Fruit fly (Drosophila melanogaster) whole organism: ENCODE data around the gene defl.

Experiments
- CG8478 ChIP-seq: fragments of >200 bp; optimal IDR thresholded peaks from 2 replicates; lab custom pipeline; 2018; ENCODE audit warnings: inconsistent platforms
- Dll ChIP-seq: fragments of >200 bp; optimal IDR thresholded peaks from 2 replicates; lab custom pipeline; 2017
- EcR ChIP-seq, 2 experiments: fragments of >200 bp; optimal IDR thresholded peaks; 2 replicates each; lab custom pipeline; 2017; ENCODE audit warnings: missing biosample characterization in 2 of 2, missing genetic modification characterization in 2 of 2, missing genetic modification reagents in 2 of 2
- pan ChIP-seq: fragments of >200 bp; optimal IDR thresholded peaks from 2 replicates; lab custom pipeline; 2017
- psq ChIP-seq: fragments of >200 bp; optimal IDR thresholded peaks from 2 replicates; lab custom pipeline; 2017
- usp ChIP-seq: fragments of >200 bp; optimal IDR thresholded peaks from 2 replicates; lab custom pipeline; 2017; ENCODE audit warnings: missing biosample characterization, missing genetic modification characterization, mixed read lengths

defl gene

dm6 chr3L:9723108-9723507 is at the start of gene defl, which contains the start of gene nbs:
Gene defl, plus strand, starts transcription at chr3L:9723423.
Gene nbs, minus strand, starts transcription at chr3L:9723194.
- TF ChIP-seq Dll (lab: Kevin White, UChicago) (no peak), psq (lab: Kevin White, UChicago) (no peak), usp (no peak), CG8478 (lab: Kevin White, UChicago) (no peak), EcR (GFP tag; optimal IDR thresholded peaks at IDR 0.05; lab: Kevin White, UChicago) (no peak), pan (no peak)

DNA sequence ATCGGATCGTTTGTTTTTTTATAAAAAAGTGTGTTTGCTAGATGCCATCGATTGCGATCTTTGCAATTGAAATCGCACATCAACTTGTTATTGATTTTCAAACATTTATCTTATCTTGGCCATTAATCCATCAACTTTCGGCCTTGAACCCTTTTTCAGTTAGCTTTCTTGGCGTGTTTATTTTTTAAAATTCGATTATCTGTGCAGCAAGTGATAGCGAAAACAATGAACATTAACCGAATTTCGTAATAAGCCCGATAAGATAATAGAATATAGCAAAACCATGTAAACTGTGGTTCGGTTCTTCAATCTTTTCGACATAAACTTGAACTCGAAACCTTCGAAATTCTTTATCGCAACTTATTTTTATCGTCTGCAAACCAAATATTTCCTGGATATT is 48.9 kb upstream of the defl start:
- TF ChIP-seq usp (no peak), Dll (lab: Kevin White, UChicago) (no peak), psq (lab: Kevin White, UChicago) (no peak), pan (no peak), CG8478 (lab: Kevin White, UChicago) (no peak), EcR (GFP tag; optimal IDR thresholded peaks at IDR 0.05; lab: Kevin White, UChicago) (no peak)

- TF ChIP-seq CG8478 (lab: Kevin White, UChicago) (no peak), Dll (lab: Kevin White, UChicago) (no peak), psq (lab: Kevin White, UChicago) (no peak), pan (no peak), EcR (GFP tag; optimal IDR thresholded peaks at IDR 0.05; lab: Kevin White, UChicago) (no peak)
Measured at dm6 chr3L:9675528-9675963, 47.7 kb upstream of the defl start.

DNA sequence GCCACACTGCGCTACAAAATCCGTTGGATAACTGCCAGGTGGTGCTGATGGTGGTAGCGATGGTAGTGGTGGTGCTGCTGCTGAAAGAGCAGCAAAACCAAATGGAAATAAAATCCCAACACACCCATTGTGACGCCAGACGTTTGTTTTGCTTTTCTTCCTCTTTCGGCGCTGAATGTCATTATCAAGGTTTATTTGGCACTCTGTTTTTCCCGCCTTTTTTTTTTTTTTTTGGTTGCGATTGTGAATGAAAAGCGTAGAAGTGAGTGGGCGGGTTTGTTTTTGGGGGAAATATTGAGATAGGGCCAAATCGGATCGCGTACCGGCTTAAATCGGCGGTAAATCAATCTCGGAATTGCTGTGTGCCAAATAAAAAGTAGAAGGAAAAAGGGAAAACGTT is 46.0 kb upstream of the defl start:
- TF ChIP-seq EcR (GFP tag; optimal IDR thresholded peaks at IDR 0.05; lab: Kevin White, UChicago) (no peak), psq (lab: Kevin White, UChicago) (no peak), CG8478 (lab: Kevin White, UChicago) (no peak), pan (no peak), usp (no peak), Dll (lab: Kevin White, UChicago) (no peak)

DNA sequence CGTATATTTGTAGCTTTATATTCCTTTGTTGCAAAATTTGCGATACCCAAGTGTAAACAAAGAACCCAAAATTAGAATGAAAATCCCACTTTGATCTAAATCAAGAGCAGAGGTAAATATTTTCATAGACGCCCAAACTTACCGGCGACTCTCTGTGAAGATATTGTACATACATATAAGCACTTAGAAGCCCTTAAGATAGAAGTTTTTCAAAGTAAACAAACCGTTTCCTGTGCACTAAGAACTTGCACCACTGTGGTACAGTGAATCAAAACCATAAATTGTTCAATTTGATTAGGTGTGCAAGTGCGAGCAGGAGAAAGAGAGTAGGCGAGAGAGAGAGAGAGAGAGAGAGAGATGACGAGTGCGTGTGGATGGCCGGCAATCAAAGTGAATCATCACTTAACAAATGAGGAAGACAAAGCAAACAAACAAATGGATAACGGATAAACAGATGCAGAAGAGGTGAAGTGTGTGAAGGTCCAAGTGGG is 45.2 kb upstream of the defl start:
- TF ChIP-seq CG8478 (lab: Kevin White, UChicago) (no peak), EcR (GFP tag; optimal IDR thresholded peaks at IDR 0.05; lab: Kevin White, UChicago) (no peak), usp (no peak), Dll (lab: Kevin White, UChicago) (no peak), pan (no peak), psq (lab: Kevin White, UChicago) (no peak)

DNA sequence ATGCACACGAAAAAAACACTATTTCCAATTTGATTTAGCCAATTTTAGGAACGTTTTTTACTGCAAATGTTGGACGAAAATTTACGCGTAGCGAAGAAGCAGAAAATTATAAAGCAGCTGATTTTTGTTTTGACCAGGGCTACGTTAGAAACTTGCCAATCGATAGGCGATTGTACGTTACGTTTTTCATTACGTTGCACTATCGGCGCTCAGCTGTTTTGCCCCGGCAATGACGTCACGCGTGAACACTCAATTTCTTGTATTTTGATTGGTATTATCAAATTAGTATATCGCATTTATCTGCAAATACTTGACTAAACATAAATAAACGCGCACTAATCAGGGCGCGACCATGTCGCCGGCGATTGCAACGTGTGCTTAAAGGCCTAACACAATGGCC is 44.2 kb upstream of the defl start, which contains the start of the genes fry and CG16717:
fry (minus strand) TSS at position 110 of the 400 bp plus-strand sequence.
CG16717 (plus strand) TSS at position 208 of the 400 bp plus-strand sequence.
- TF ChIP-seq CG8478 (lab: Kevin White, UChicago) (no peak), usp (no peak), EcR (GFP tag; optimal IDR thresholded peaks at IDR 0.05; lab: Kevin White, UChicago) (no peak), Dll (lab: Kevin White, UChicago) (no peak), pan (no peak), psq (lab: Kevin White, UChicago) (no peak)

dm6 chr3L:9680968-9681367 is 42.3 kb upstream of the defl start, which contains the start of gene alphaTub67C:
Gene alphaTub67C, plus strand, starts transcription at chr3L:9681268.
- no peak for TF ChIP-seq psq (lab: Kevin White, UChicago)
- TF ChIP-seq EcR (GFP tag; optimal IDR thresholded peaks at IDR 0.05; lab: Kevin White, UChicago), result no peak
- no peak for TF ChIP-seq Dll (lab: Kevin White, UChicago)
- TF ChIP-seq CG8478 (lab: Kevin White, UChicago), result no peak
- no peak for TF ChIP-seq pan
- TF ChIP-seq usp, result no peak

DNA sequence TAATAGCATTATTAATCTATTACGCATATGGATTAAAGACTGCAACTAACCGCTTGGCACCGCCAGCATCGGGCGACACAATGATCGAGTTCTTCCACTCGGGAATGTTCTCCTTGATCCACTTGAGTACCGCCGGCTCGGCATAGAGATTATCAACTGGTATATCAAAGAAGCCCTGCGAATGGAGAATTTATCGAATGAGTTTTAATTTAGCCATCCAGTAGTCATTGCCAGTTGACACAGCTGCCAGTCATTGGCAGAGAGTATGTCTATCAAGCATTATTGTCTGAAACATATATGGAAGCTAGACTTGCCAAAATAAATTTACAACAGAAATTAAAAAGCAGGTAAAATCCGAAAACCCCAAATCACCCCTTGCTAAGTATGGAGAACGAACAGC is 38.4 kb upstream of the defl start, which contains the start of gene CG16719:
CG16719 (plus strand) TSS at position 301 of the 400 bp plus-strand sequence.
- TF ChIP-seq EcR (GFP tag; optimal IDR thresholded peaks at IDR 0.05; lab: Kevin White, UChicago), result no peak
- no peak for TF ChIP-seq usp
- TF ChIP-seq pan, result no peak
- no peak for TF ChIP-seq Dll (lab: Kevin White, UChicago)
- TF ChIP-seq psq (lab: Kevin White, UChicago), result no peak

DNA sequence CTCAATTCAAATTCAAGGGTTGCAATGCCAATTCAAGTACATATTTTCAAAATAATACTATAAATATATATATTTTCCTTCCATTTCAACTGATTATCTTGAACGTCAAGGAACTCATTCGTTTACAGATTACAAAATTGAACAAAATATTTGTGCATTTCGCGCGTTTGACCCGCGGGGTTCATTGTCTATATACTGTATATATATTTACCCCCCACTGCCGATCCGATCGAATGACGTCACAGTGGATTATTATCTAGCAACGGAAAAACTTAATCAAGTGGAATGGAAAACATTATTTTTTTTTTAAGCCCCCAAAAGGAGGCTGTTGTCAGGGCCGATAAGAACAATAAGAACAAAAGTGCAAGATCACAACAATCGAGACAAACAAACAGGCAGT is 35.7 kb upstream of the defl start:
- TF ChIP-seq psq (lab: Kevin White, UChicago), result no peak
- no peak for TF ChIP-seq EcR (GFP tag; optimal IDR thresholded peaks at IDR 0.05; lab: Kevin White, UChicago)
- no peak for TF ChIP-seq usp
- TF ChIP-seq pan, result no peak
- no peak for TF ChIP-seq Dll (lab: Kevin White, UChicago)
- no peak for TF ChIP-seq CG8478 (lab: Kevin White, UChicago)

- TF ChIP-seq usp, result no peak
- TF ChIP-seq psq (lab: Kevin White, UChicago), result no peak
- no peak for TF ChIP-seq Dll (lab: Kevin White, UChicago)
- TF ChIP-seq pan, result no peak
- no peak for TF ChIP-seq CG8478 (lab: Kevin White, UChicago)
- no peak for TF ChIP-seq EcR (GFP tag; optimal IDR thresholded peaks at IDR 0.05; lab: Kevin White, UChicago)
Measured at dm6 chr3L:9688674-9689073, 34.5 kb upstream of the defl start.

DNA sequence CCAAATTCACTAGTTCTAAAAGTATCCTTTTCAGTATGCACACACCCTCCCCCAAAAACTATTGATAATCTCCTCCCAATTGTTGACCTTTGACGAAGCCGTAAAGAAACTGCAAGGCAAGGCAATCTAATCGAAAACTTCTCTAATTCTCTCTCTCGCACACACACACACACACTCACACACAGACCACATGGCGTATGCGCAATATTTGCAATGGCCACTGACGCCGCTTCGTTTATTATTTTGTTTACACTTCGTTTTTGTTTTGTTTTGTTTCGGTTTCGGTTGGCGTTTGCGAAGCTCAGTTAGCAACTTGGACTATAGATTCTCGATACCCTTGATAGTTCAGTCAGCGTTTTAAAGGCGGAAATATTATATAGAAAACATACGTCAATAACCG is 33.4 kb upstream of the defl start:
- no peak for TF ChIP-seq CG8478 (lab: Kevin White, UChicago)

DNA sequence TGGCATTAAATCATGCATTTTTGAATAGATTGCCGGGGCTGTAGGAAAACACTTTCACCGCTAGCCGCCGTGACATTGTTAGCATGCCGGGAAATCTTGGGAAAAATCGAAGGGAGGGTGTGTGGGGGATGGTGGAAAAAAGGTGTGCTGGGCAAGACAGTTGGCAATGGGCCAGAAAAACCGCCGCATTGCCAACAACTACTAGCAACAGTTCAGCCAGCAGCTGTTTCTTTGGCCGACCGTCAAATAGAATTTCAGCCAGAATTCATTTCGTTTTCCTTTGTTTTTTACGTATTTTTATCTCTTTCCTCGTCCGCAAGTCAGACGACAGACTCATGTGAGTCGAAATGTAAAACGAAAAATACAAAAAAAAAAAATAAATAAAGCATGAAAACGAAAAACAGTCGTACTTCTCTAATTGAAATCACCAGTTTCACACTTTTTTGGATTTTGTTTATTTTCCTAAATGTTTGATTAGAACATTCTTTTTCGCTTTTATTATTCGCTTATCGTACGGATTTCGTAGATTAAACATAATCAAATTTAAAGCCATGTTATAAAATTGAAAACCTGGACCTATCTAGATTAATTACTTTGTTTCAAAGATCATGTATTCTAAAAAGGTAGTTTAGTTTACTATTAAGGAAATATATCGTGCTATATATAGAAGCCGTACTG is 32.3 kb upstream of the defl start:
- no peak for TF ChIP-seq usp
- TF ChIP-seq CG8478 (lab: Kevin White, UChicago), result no peak

- TF ChIP-seq usp (no peak), Dll (lab: Kevin White, UChicago) (no peak), psq (lab: Kevin White, UChicago) (no peak), CG8478 (lab: Kevin White, UChicago) (no peak), EcR (GFP tag; optimal IDR thresholded peaks at IDR 0.05; lab: Kevin White, UChicago) (no peak), pan (no peak)
Measured at dm6 chr3L:9691476-9691826, 31.8 kb upstream of the defl start.
